Worm (Caenorhabditis elegans): ENCODE measurements around the gene F54F12.1.

- TF ChIP-seq skn-1 (tag; optimal IDR thresholded peaks at IDR 0.05) (no peak), zag-1 (tag; optimal IDR thresholded peaks at IDR 0.05) (no peak), nhr-12 (tag; optimal IDR thresholded peaks at IDR 0.05) (no peak), ama-1 (optimal IDR thresholded peaks at IDR 0.05) (no peak), aly-2 (tag; optimal IDR thresholded peaks at IDR 0.05) (no peak)
These were observed 35.6 kb downstream of the F54F12.1 start for ce11 chrIII:13019547-13020098.

Measured in whole organism, L1 larva.